Fruit fly (Drosophila melanogaster): ENCODE data around the gene CG6661.

The CG6661 gene

dm6 chr3L:14055815-14056516 is 21.4 kb downstream of the CG6661 start (continued):
- no peak for TF ChIP-seq NK7.1 (GFP tag; optimal IDR thresholded peaks at IDR 0.05)
- TF ChIP-seq mld (GFP tag; IDR thresholded peaks at IDR 0.05; ENCODE audit: partially characterized antibody), result no peak
- TF ChIP-seq Oaz (GFP tag; IDR thresholded peaks at IDR 0.05), result no peak
- TF ChIP-seq CG30403 (GFP tag; optimal IDR thresholded peaks at IDR 0.05), result no peak
- no peak for TF ChIP-seq en (GFP tag; optimal IDR thresholded peaks at IDR 0.05)
- TF ChIP-seq CG10321 (GFP tag; IDR thresholded peaks at IDR 0.05), result 0 out of 2 replicates have a peak, but pooled peaks have one; percentile 26
- TF ChIP-seq HLH4C (GFP tag; IDR thresholded peaks at IDR 0.05; ENCODE audit: partially characterized antibody), result no peak
- no peak for TF ChIP-seq sna (GFP tag; IDR thresholded peaks at IDR 0.05; ENCODE audit: partially characterized antibody)
- no peak for TF ChIP-seq so (GFP tag; IDR thresholded peaks at IDR 0.05)
- no peak for TF ChIP-seq wek (GFP tag; optimal IDR thresholded peaks at IDR 0.05)
- no peak for TF ChIP-seq Gsc (GFP tag; IDR thresholded peaks at IDR 0.05)
- no peak for TF ChIP-seq CG17186 (GFP tag; optimal IDR thresholded peaks at IDR 0.05)
- no peak for TF ChIP-seq Dip2 (GFP tag; IDR thresholded peaks at IDR 0.05)
- no peak for TF ChIP-seq Asciz (GFP tag; optimal IDR thresholded peaks at IDR 0.05)
- TF ChIP-seq Bgb (GFP tag; IDR thresholded peaks at IDR 0.05; ENCODE audit: partially characterized antibody), result no peak
- no peak for TF ChIP-seq CG31365 (tag; optimal IDR thresholded peaks at IDR 0.05)
- no peak for TF ChIP-seq CG18476 (GFP tag; optimal IDR thresholded peaks at IDR 0.05)
- no peak for TF ChIP-seq CG14965 (GFP tag; optimal IDR thresholded peaks at IDR 0.05; ENCODE audit: borderline replicate concordance)
- no peak for TF ChIP-seq CG17328 (GFP tag; IDR thresholded peaks at IDR 0.05)
- no peak for TF ChIP-seq h (optimal IDR thresholded peaks at IDR 0.05)
- TF ChIP-seq inv (GFP tag; IDR thresholded peaks at IDR 0.05; ENCODE audit: partially characterized antibody), result no peak
- TF ChIP-seq pros (GFP tag; optimal IDR thresholded peaks at IDR 0.05), result peak; percentile 58
- no peak for TF ChIP-seq psq (GFP tag; optimal IDR thresholded peaks at IDR 0.05)
- TF ChIP-seq CG17612 (GFP tag; IDR thresholded peaks at IDR 0.05), result no peak
- TF ChIP-seq vvl (GFP tag; IDR thresholded peaks at IDR 0.05), result peak; percentile 62
- peak; percentile 25 for TF ChIP-seq Abd-B (GFP tag; optimal IDR thresholded peaks at IDR 0.05)
- TF ChIP-seq CG3163 (GFP tag; optimal IDR thresholded peaks at IDR 0.05), result no peak
- no peak for TF ChIP-seq CG7963 (GFP tag; IDR thresholded peaks at IDR 0.05; ENCODE audit: partially characterized antibody)
- no peak for TF ChIP-seq aop (GFP tag; IDR thresholded peaks at IDR 0.05)
- no peak for TF ChIP-seq Six4 (GFP tag; optimal IDR thresholded peaks at IDR 0.05)
- no peak for TF ChIP-seq HLHmδ (GFP tag; optimal IDR thresholded peaks at IDR 0.05)
- peak; percentile 70 for TF ChIP-seq ftz-f1 (GFP tag; optimal IDR thresholded peaks at IDR 0.05)
- TF ChIP-seq grn (GFP tag; optimal IDR thresholded peaks at IDR 0.05), result no peak
- no peak for TF ChIP-seq CG14441 (GFP tag; IDR thresholded peaks at IDR 0.05)
- TF ChIP-seq stwl (tag; optimal IDR thresholded peaks at IDR 0.05), result no peak
- TF ChIP-seq CG1233 (GFP tag; optimal IDR thresholded peaks at IDR 0.05), result no peak
- TF ChIP-seq CG2889 (GFP tag; IDR thresholded peaks at IDR 0.05), result no peak
- no peak for TF ChIP-seq CG12071 (GFP tag; optimal IDR thresholded peaks at IDR 0.05)
- TF ChIP-seq CoRest (tag; optimal IDR thresholded peaks at IDR 0.05), result no peak
- no peak for TF ChIP-seq stc (GFP tag; IDR thresholded peaks at IDR 0.05)
- TF ChIP-seq Camta (GFP tag; optimal IDR thresholded peaks at IDR 0.05), result no peak
- no peak for TF ChIP-seq B-H1 (GFP tag; IDR thresholded peaks at IDR 0.05)
- no peak for TF ChIP-seq her (GFP tag; optimal IDR thresholded peaks at IDR 0.05)
- no peak for TF ChIP-seq E2f2 (GFP tag; IDR thresholded peaks at IDR 0.05)
- no peak for TF ChIP-seq CG4617 (GFP tag; optimal IDR thresholded peaks at IDR 0.05; ENCODE audit: borderline replicate concordance)
- no peak for TF ChIP-seq CG9727 (GFP tag; optimal IDR thresholded peaks at IDR 0.05)
- TF ChIP-seq Hey (tag; optimal IDR thresholded peaks at IDR 0.05), result no peak
- TF ChIP-seq cwo (GFP tag; optimal IDR thresholded peaks at IDR 0.05), result no peak
- no peak for TF ChIP-seq CG34422 (GFP tag; IDR thresholded peaks at IDR 0.05)
- no peak for TF ChIP-seq esg (GFP tag; conservative IDR thresholded peaks at IDR 0.05)
- TF ChIP-seq GATAe (GFP tag; conservative IDR thresholded peaks at IDR 0.05), result no peak
